Fruit fly (Drosophila melanogaster): ENCODE data around the gene beta4GalT7.

DNA sequence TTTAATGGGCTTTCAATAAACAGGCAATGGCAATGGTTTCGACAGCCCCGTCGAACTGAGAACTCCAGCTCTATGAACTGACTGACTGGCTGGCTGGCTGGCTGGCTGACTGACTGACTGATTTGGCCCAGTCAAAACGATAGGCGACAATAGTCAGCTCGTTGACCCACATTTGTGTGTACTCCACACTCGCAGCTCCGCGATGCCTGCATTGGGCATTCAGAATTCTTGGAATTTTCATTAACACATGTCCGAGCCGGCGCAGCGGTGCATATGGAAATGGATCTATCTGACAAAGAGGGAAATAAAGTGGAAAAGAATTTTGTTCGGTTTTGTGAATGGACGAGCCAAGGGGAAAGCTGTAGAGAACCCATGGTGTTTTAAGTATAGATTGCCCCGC lies 20.8 kb upstream of the beta4GalT7 start:
- TF ChIP-seq CG8478 (optimal IDR thresholded peaks at IDR 0.05) (no peak), CTCF (optimal IDR thresholded peaks at IDR 0.05) (no peak)

Measured in S2 (cell line).